Worm (Caenorhabditis elegans): ENCODE measurements around the gene dib-1.
A peak's percentile ranks its signal among the peaks of the same experiment; 100 is the strongest.
"Not testable (repeated sequence)": the region's sequence is repeated elsewhere in the genome, so short reads cannot be mapped to it uniquely, and the experiment has no call there.

The dib-1 gene

ce11 chrIV:2892395-2892786, 1.7 kb downstream of the dib-1 start, which contains the start of gene Y54G2A.18 (continued):
- no peak for TF ChIP-seq fkh-10 (GFP tag; optimal IDR thresholded peaks at IDR 0.05)
- no peak for TF ChIP-seq fkh-4 (tag; optimal IDR thresholded peaks at IDR 0.05; ENCODE audit: borderline replicate concordance)
- TF ChIP-seq efl-3 (GFP tag; optimal IDR thresholded peaks at IDR 0.05) = no peak

- no peak for TF ChIP-seq snu-23 (GFP tag; optimal IDR thresholded peaks at IDR 0.05)
- TF ChIP-seq blmp-1 (tag; optimal IDR thresholded peaks at IDR 0.05) = peak; percentile 69
- no peak for TF ChIP-seq jun-1 (tag; optimal IDR thresholded peaks at IDR 0.05)
- TF ChIP-seq fkh-4 (tag; optimal IDR thresholded peaks at IDR 0.05; ENCODE audit: borderline replicate concordance) = no peak
- no peak for TF ChIP-seq dpl-1 (GFP tag; optimal IDR thresholded peaks at IDR 0.05)
- TF ChIP-seq lsy-2 (tag; optimal IDR thresholded peaks at IDR 0.05) = no peak
- peak; percentile 76 for TF ChIP-seq nhr-85 (tag)
- no peak for TF ChIP-seq mef-2 (tag; optimal IDR thresholded peaks at IDR 0.05)
- peak; percentile 1 for TF ChIP-seq skn-1 (tag; optimal IDR thresholded peaks at IDR 0.05)
Measured at ce11 chrIV:2892787-2893485, 2.3 kb downstream of the dib-1 start.

- TF ChIP-seq hlh-17 (GFP tag; optimal IDR thresholded peaks at IDR 0.05; ENCODE audit: borderline replicate concordance) = no peak
- TF ChIP-seq tbx-2 (tag; optimal IDR thresholded peaks at IDR 0.05) = no peak
- no peak for TF ChIP-seq irx-1 (tag; optimal IDR thresholded peaks at IDR 0.05)
- TF ChIP-seq lsy-2 (tag; optimal IDR thresholded peaks at IDR 0.05) = no peak
- TF ChIP-seq fkh-4 (tag; optimal IDR thresholded peaks at IDR 0.05; ENCODE audit: borderline replicate concordance) = no peak
- no peak for TF ChIP-seq mab-9 (GFP tag; IDR thresholded peaks at IDR 0.05)
- no peak for TF ChIP-seq nhr-19 (GFP tag; conservative IDR thresholded peaks at IDR 0.05)
- TF ChIP-seq rnt-1 (tag; optimal IDR thresholded peaks at IDR 0.05) = no peak
- no peak for TF ChIP-seq ceh-63 (GFP tag; optimal IDR thresholded peaks at IDR 0.05)
Measured at ce11 chrIV:2893486-2893842, 2.8 kb downstream of the dib-1 start.

ce11 chrIV:2894630-2895029, 3.9 kb downstream of the dib-1 start, which contains the start of gene Y54G2A.19:
Gene Y54G2A.19 (minus strand): TSS chrIV:2894730.
- TF ChIP-seq mef-2 (tag; optimal IDR thresholded peaks at IDR 0.05); lsy-2 (tag; optimal IDR thresholded peaks at IDR 0.05); nhr-19 (GFP tag; conservative IDR thresholded peaks at IDR 0.05): not testable (repeated sequence)

- TF ChIP-seq dsc-1 (tag; optimal IDR thresholded peaks at IDR 0.05) = peak; percentile 32
- peak; percentile 69 for TF ChIP-seq grh-1 (GFP tag; IDR thresholded peaks at IDR 0.05)
- peak; percentile 70 for TF ChIP-seq ceh-88 (GFP tag; IDR thresholded peaks at IDR 0.05)
- TF ChIP-seq isw-1 (GFP tag; IDR thresholded peaks at IDR 0.05) = peak; percentile 30
- peak; percentile 29 for TF ChIP-seq unc-86 (tag; optimal IDR thresholded peaks at IDR 0.05)
- TF ChIP-seq egl-13 (tag; optimal IDR thresholded peaks at IDR 0.05) = peak; percentile 3
- peak; percentile 49 to 68 for TF ChIP-seq efl-1 (optimal IDR thresholded peaks at IDR 0.05)
- TF ChIP-seq efl-1 (GFP tag; optimal IDR thresholded peaks at IDR 0.05 in 1 of 2) = peak; percentile 69 to 94
- peak in 1 of 2 experiments; percentile 5 for TF ChIP-seq lin-35 (GFP tag; optimal IDR thresholded peaks at IDR 0.05)
- peak; percentile 75 for TF ChIP-seq nhr-47 (tag; optimal IDR thresholded peaks at IDR 0.05)
- TF ChIP-seq lsy-2 (tag; optimal IDR thresholded peaks at IDR 0.05) = peak; percentile 55 to 56
- TF ChIP-seq nhr-19 (GFP tag; conservative IDR thresholded peaks at IDR 0.05) = peak; percentile 77
- peak; percentile 64 for TF ChIP-seq nhr-71 (tag; optimal IDR thresholded peaks at IDR 0.05)
- TF ChIP-seq mab-9 (GFP tag; IDR thresholded peaks at IDR 0.05) = 0 out of 2 replicates have a peak, but pooled peaks have one; percentile 45
- TF ChIP-seq dpl-1 (GFP tag; optimal IDR thresholded peaks at IDR 0.05) = peak in 1 of 3 experiments; percentile 65
- TF ChIP-seq nhr-90 (tag; optimal IDR thresholded peaks at IDR 0.05; ENCODE audit: poor library complexity) = peak; percentile 15
- TF ChIP-seq rnt-1 (tag; optimal IDR thresholded peaks at IDR 0.05) = peak; percentile 48
- peak; percentile 65 for TF ChIP-seq nhr-85 (tag)
- peak; percentile 14 for TF ChIP-seq F16B12.6 (tag; optimal IDR thresholded peaks at IDR 0.05)
- TF ChIP-seq snu-23 (GFP tag; optimal IDR thresholded peaks at IDR 0.05) = peak; percentile 19
- peak; percentile 34 for TF ChIP-seq tbx-2 (tag; optimal IDR thresholded peaks at IDR 0.05)
- TF ChIP-seq xbp-1 (tag; optimal IDR thresholded peaks at IDR 0.05) = peak; percentile 58
- peak; percentile 40 for TF ChIP-seq lin-14 (GFP tag; optimal IDR thresholded peaks at IDR 0.05)
- peak; percentile 34 for TF ChIP-seq swsn-7 (tag; optimal IDR thresholded peaks at IDR 0.05)
Measured at ce11 chrIV:2895986-2896660, 5.4 kb downstream of the dib-1 start.
